Worm (Caenorhabditis elegans) whole organism, young adult: Measurements from ENCODE around the gene dnj-26.

Experiments used
- B0019.2 ChIP-seq: fragments of 200-800 bp; sonication (Bioruptor generic); conservative IDR thresholded peaks from 2 replicates; pipeline ENCODE4 v1.3.6; 2022; ENCODE audit warnings: missing genetic modification reagents, missing genetic modification characterization, missing compliant biosample characterization
- B0261.1 ChIP-seq: sonication (generic microtip); optimal IDR thresholded peaks from 2 replicates; lab custom pipeline; 2016; ENCODE audit warnings: mild to moderate bottlenecking, missing genetic modification characterization, moderate library complexity, missing compliant biosample characterization
- B0336.3 ChIP-seq: fragments of 200-800 bp; sonication (Bioruptor generic); IDR thresholded peaks from 2 replicates; pipeline ENCODE4 v1.3.6; 2022; ENCODE audit warnings: missing genetic modification characterization, missing compliant biosample characterization
- F33H1.4 ChIP-seq: fragments of 200-800 bp; sonication (Bioruptor generic); IDR thresholded peaks from 2 replicates; pipeline ENCODE4 v1.3.6; 2022; ENCODE audit warnings: missing genetic modification reagents, missing genetic modification characterization, missing compliant biosample characterization
- F39B2.1 ChIP-seq: fragments of 200-800 bp; sonication (Bioruptor generic); IDR thresholded peaks from 2 replicates; pipeline ENCODE4 v1.3.6; 2022; ENCODE audit warnings: missing genetic modification reagents, missing genetic modification characterization, missing compliant biosample characterization
- F57A8.1 ChIP-seq: fragments of 200-800 bp; sonication (Bioruptor generic); optimal IDR thresholded peaks from 2 replicates; lab custom pipeline; 2018; ENCODE audit warnings: mild to moderate bottlenecking, missing genetic modification characterization, moderate library complexity, missing compliant biosample characterization
- K11D2.4 ChIP-seq: fragments of 200-800 bp; sonication (Bioruptor generic); IDR thresholded peaks from 2 replicates; pipeline ENCODE4 v1.3.6; 2022; ENCODE audit warnings: missing genetic modification reagents, missing genetic modification characterization, missing compliant biosample characterization
- Y53G8AR.9 ChIP-seq: fragments of 200-800 bp; sonication (Bioruptor generic); conservative IDR thresholded peaks from 2 replicates; pipeline ENCODE4 v1.3.6; 2022; ENCODE audit warnings: missing genetic modification reagents, missing genetic modification characterization, missing compliant biosample characterization
- Y95B8A.8 ChIP-seq: fragments of 200-800 bp; sonication (Bioruptor generic); IDR thresholded peaks from 2 replicates; pipeline ENCODE4 v1.3.6; 2022; ENCODE audit warnings: missing genetic modification reagents, missing genetic modification characterization, missing compliant biosample characterization
- ZK185.1 ChIP-seq: sonication (generic microtip); optimal IDR thresholded peaks from 2 replicates; lab custom pipeline; 2016; ENCODE audit warnings: mild to moderate bottlenecking, missing genetic modification characterization, missing compliant biosample characterization; ENCODE audit not compliant: poor library complexity, severe bottlenecking
- ama-1 ChIP-seq, 3 experiments: fragments of 150-350 bp in 1 of 3; sonication (generic microtip) in 2 of 3; optimal IDR thresholded peaks; 2 replicates each; lab custom pipeline; 2014 to 2018; ENCODE audit warnings: missing biosample characterization in 2 of 3, missing genetic modification characterization in 2 of 3, missing genetic modification reagents in 2 of 3
- athp-1 ChIP-seq: sonication (generic microtip); optimal IDR thresholded peaks from 2 replicates; lab custom pipeline; 2017; ENCODE audit warnings: mild to moderate bottlenecking, missing genetic modification characterization, missing compliant biosample characterization
- attf-3 ChIP-seq: fragments of 200-800 bp; sonication (Bioruptor generic); conservative IDR thresholded peaks from 2 replicates; pipeline ENCODE4 v1.3.6; 2022; ENCODE audit warnings: missing genetic modification reagents, missing genetic modification characterization, missing compliant biosample characterization
- bed-1 ChIP-seq: fragments of 200-800 bp; sonication (Bioruptor generic); IDR thresholded peaks from 2 replicates; pipeline ENCODE4 v1.3.6; 2022; ENCODE audit warnings: missing genetic modification reagents, missing genetic modification characterization, missing compliant biosample characterization
- bed-2 ChIP-seq: fragments of 200-800 bp; sonication (Bioruptor generic); IDR thresholded peaks from 2 replicates; pipeline ENCODE4 v1.3.6; 2022; ENCODE audit warnings: missing genetic modification reagents, missing genetic modification characterization, missing compliant biosample characterization
- ccch-3 ChIP-seq: fragments of 200-800 bp; sonication (Bioruptor generic); optimal IDR thresholded peaks from 2 replicates; lab custom pipeline; 2018; ENCODE audit warnings: mild to moderate bottlenecking, missing genetic modification characterization, missing compliant biosample characterization
- cebp-1 ChIP-seq, 2 experiments: fragments of 200-800 bp in 1 of 2; sonication (Bioruptor generic) in 1 of 2; sonication (generic microtip) in 1 of 2; IDR thresholded peaks in 1 of 2; optimal IDR thresholded peaks in 1 of 2; 2 replicates each; pipeline versions ENCODE4 v1.3.6 to Lab custom; 2017 to 2022; ENCODE audit warnings: missing compliant biosample characterization in 2 of 2, missing genetic modification characterization in 2 of 2, mild to moderate bottlenecking in 1 of 2, missing genetic modification reagents in 1 of 2, moderate library complexity in 1 of 2
- gei-17 ChIP-seq: fragments of 200-800 bp; sonication (Bioruptor generic); optimal IDR thresholded peaks from 2 replicates; lab custom pipeline; 2018; ENCODE audit warnings: mild to moderate bottlenecking, missing genetic modification characterization, missing compliant biosample characterization
- hlh-12 ChIP-seq: sonication (generic microtip); optimal IDR thresholded peaks from 2 replicates; lab custom pipeline; 2016; ENCODE audit warnings: missing genetic modification characterization, missing compliant biosample characterization
- hmg-20 ChIP-seq: fragments of 200-800 bp; sonication (Bioruptor generic); IDR thresholded peaks from 2 replicates; pipeline ENCODE4 v1.3.6; 2022; ENCODE audit warnings: missing genetic modification reagents, missing genetic modification characterization, missing compliant biosample characterization
- hrde-1 ChIP-seq: sonication (generic microtip); optimal IDR thresholded peaks from 2 replicates; lab custom pipeline; 2016; ENCODE audit warnings: missing genetic modification characterization, mild to moderate bottlenecking, missing compliant biosample characterization, moderate library complexity, missing genotype, missing genetic modification reagents, borderline replicate concordance
- hsf-1 ChIP-seq: fragments of 200-800 bp; sonication (Bioruptor generic); IDR thresholded peaks from 2 replicates; pipeline ENCODE4 v1.3.6; 2022; ENCODE audit warnings: missing genetic modification reagents, missing genetic modification characterization, missing compliant biosample characterization
- lag-1 ChIP-seq: fragments of 200-800 bp; sonication (Bioruptor generic); IDR thresholded peaks from 2 replicates; pipeline ENCODE4 v1.3.6; 2022; ENCODE audit warnings: missing genetic modification reagents, missing genetic modification characterization, missing compliant biosample characterization
- lsl-1 ChIP-seq: fragments of 200-800 bp; sonication (Bioruptor generic); optimal IDR thresholded peaks from 2 replicates; lab custom pipeline; 2018; ENCODE audit warnings: mild to moderate bottlenecking, missing genetic modification characterization, moderate library complexity, missing compliant biosample characterization
- mes-4 ChIP-seq: sonication (generic microtip); optimal IDR thresholded peaks from 2 replicates; lab custom pipeline; 2016; ENCODE audit warnings: missing genotype, missing genetic modification characterization, missing compliant biosample characterization
- mxl-1 ChIP-seq: sonication (generic microtip); optimal IDR thresholded peaks from 2 replicates; lab custom pipeline; 2016; ENCODE audit warnings: missing genetic modification characterization, missing compliant biosample characterization
- nfya-2 ChIP-seq: fragments of 200-800 bp; sonication (Bioruptor generic); IDR thresholded peaks from 2 replicates; pipeline ENCODE4 v1.3.6; 2022; ENCODE audit warnings: missing genetic modification reagents, missing genetic modification characterization, missing compliant biosample characterization
- nhr-120 ChIP-seq: fragments of 200-800 bp; sonication (Bioruptor generic); IDR thresholded peaks from 2 replicates; pipeline ENCODE4 v1.3.6; 2022; ENCODE audit warnings: missing genetic modification characterization, missing compliant biosample characterization
- nhr-179 ChIP-seq: sonication (generic microtip); optimal IDR thresholded peaks from 2 replicates; lab custom pipeline; 2016; ENCODE audit warnings: mild to moderate bottlenecking, missing genetic modification characterization, missing compliant biosample characterization
- nhr-90 ChIP-seq: sonication (generic microtip); optimal IDR thresholded peaks from 2 replicates; lab custom pipeline; 2016; ENCODE audit warnings: missing genotype, mild to moderate bottlenecking, missing genetic modification characterization, missing compliant biosample characterization
- pbrm-1 ChIP-seq: fragments of 200-800 bp; sonication (Bioruptor generic); IDR thresholded peaks from 2 replicates; pipeline ENCODE4 v1.3.6; 2022; ENCODE audit warnings: missing genetic modification reagents, missing genetic modification characterization, missing compliant biosample characterization
- pha-4 ChIP-seq: fragments of 150-350 bp; sonication (generic microtip); optimal IDR thresholded peaks from 2 replicates; lab custom pipeline; 2014; ENCODE audit warnings: missing biosample characterization, missing genetic modification reagents, missing genetic modification characterization
- rcor-1 ChIP-seq: fragments of 200-800 bp; sonication (Bioruptor generic); IDR thresholded peaks from 2 replicates; pipeline ENCODE4 v1.3.6; 2022; ENCODE audit warnings: missing genetic modification reagents, missing genetic modification characterization, missing compliant biosample characterization
- repo-1 ChIP-seq: sonication (generic microtip); optimal IDR thresholded peaks from 2 replicates; lab custom pipeline; 2017; ENCODE audit warnings: mild to moderate bottlenecking, missing genetic modification characterization, missing compliant biosample characterization
- rpc-1 ChIP-seq, 2 experiments: fragments of 150-350 bp in 1 of 2; sonication (generic microtip) in 1 of 2; optimal IDR thresholded peaks; 2 replicates each; lab custom pipeline; 2014 to 2018; ENCODE audit warnings: missing biosample characterization in 1 of 2, missing genetic modification characterization in 1 of 2, missing genetic modification reagents in 1 of 2, missing genotype in 1 of 2
- sea-2 ChIP-seq: fragments of 200-800 bp; sonication (Bioruptor generic); IDR thresholded peaks from 2 replicates; pipeline ENCODE4 v1.3.6; 2022; ENCODE audit warnings: missing genetic modification characterization, missing compliant biosample characterization
- snpc-1.1 ChIP-seq: sonication (generic microtip); optimal IDR thresholded peaks from 2 replicates; lab custom pipeline; 2017; ENCODE audit warnings: missing genetic modification characterization, mild to moderate bottlenecking, missing compliant biosample characterization, antibody characterized with exemption, moderate library complexity, missing genotype, missing genetic modification reagents; ENCODE audit not compliant: insufficient read depth
- snpc-4 ChIP-seq, 5 experiments: fragments of 150-350 bp in 1 of 5; sonication (generic microtip) in 4 of 5; optimal IDR thresholded peaks; 2 replicates each; lab custom pipeline; 2014 to 2018; ENCODE audit warnings: missing genetic modification characterization in 5 of 5, missing biosample characterization in 3 of 5, antibody characterized with exemption in 2 of 5, mild to moderate bottlenecking in 2 of 5, missing compliant biosample characterization in 2 of 5, missing genotype in 2 of 5, moderate library complexity in 2 of 5, missing genetic modification reagents in 1 of 5
- sptf-2 ChIP-seq: fragments of 200-800 bp; sonication (Bioruptor generic); optimal IDR thresholded peaks from 2 replicates; lab custom pipeline; 2018; ENCODE audit warnings: mild to moderate bottlenecking, missing genetic modification characterization, missing compliant biosample characterization
- tbx-9 ChIP-seq: sonication (generic microtip); optimal IDR thresholded peaks from 2 replicates; lab custom pipeline; 2016; ENCODE audit warnings: borderline replicate concordance, missing genetic modification characterization, inconsistent platforms, missing compliant biosample characterization
- tlf-1 ChIP-seq: fragments of 200-800 bp; sonication (Bioruptor generic); optimal IDR thresholded peaks from 2 replicates; lab custom pipeline; 2018; ENCODE audit warnings: mild to moderate bottlenecking, missing genetic modification characterization, missing compliant biosample characterization
- xnd-1 ChIP-seq: sonication (generic microtip); optimal IDR thresholded peaks from 2 replicates; lab custom pipeline; 2016; ENCODE audit warnings: missing genotype, missing genetic modification reagents, missing genetic modification characterization, missing compliant biosample characterization
- zim-3 ChIP-seq: sonication (generic microtip); optimal IDR thresholded peaks from 2 replicates; lab custom pipeline; 2017; ENCODE audit warnings: mild to moderate bottlenecking, missing genetic modification characterization, moderate library complexity, missing compliant biosample characterization
- ztf-18 ChIP-seq: sonication (generic microtip); optimal IDR thresholded peaks from 2 replicates; lab custom pipeline; 2016; ENCODE audit warnings: missing genotype, mild to moderate bottlenecking, missing genetic modification characterization, missing compliant biosample characterization
- ztf-22 ChIP-seq: fragments of 200-800 bp; sonication (Bioruptor generic); optimal IDR thresholded peaks from 2 replicates; lab custom pipeline; 2018; ENCODE audit warnings: mild to moderate bottlenecking, missing genetic modification characterization, moderate library complexity, missing compliant biosample characterization
- ztf-25 ChIP-seq: fragments of 200-800 bp; sonication (Bioruptor generic); IDR thresholded peaks from 2 replicates; pipeline ENCODE4 v1.3.6; 2022; ENCODE audit warnings: missing genetic modification reagents, missing genetic modification characterization, missing compliant biosample characterization
- ztf-28 ChIP-seq: fragments of 200-800 bp; sonication (Bioruptor generic); IDR thresholded peaks from 2 replicates; pipeline ENCODE4 v1.3.6; 2022; ENCODE audit warnings: missing genetic modification reagents, missing genetic modification characterization, missing compliant biosample characterization

The dnj-26 gene

DNA sequence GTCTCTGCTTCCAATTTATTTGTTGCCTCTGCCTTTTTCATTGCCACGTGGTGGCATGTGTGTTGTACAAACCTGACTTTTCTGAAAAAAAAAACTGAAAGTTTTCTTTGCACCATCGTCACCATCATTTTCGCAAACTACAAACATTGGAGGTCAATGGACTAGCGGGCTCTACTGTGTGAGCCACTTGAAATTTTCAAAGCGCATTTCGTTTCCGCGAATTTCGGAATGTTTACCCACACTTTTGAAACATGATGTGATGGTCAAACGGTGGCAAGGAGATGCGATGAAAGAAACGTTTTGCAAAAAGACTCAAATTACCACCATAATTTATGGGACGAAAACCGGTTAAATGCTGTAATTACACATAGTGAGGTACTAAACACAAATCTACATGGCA, 44.6 kb downstream of the dnj-26 start (continued):
- peak; percentile 7 for TF ChIP-seq xnd-1 (tag; lab: Kevin White, UChicago)
- no peak for TF ChIP-seq repo-1 (tag; lab: Kevin White, UChicago)
- TF ChIP-seq nhr-179 (tag; lab: Kevin White, UChicago) = no peak
- no peak for TF ChIP-seq tlf-1 (GFP tag; lab: Kevin White, UChicago)
- peak; percentile 60; the same call in 1 of the 2 replicates for TF ChIP-seq Y53G8AR.9 (GFP tag; lab: Robert Waterston, UW)
- TF ChIP-seq ccch-3 = no peak
- no peak for TF ChIP-seq rcor-1 (GFP tag; lab: Robert Waterston, UW)
- no peak for TF ChIP-seq pbrm-1 (GFP tag; lab: Robert Waterston, UW)
- TF ChIP-seq bed-2 (GFP tag; lab: Robert Waterston, UW) = no peak
- TF ChIP-seq mxl-1 (tag; lab: Kevin White, UChicago) = peak; percentile 43
- TF ChIP-seq ZK185.1 (tag; lab: Kevin White, UChicago) = no peak
- TF ChIP-seq cebp-1 (GFP tag; IDR thresholded peaks at IDR 0.05; lab: Robert Waterston, UW) = no peak
- TF ChIP-seq cebp-1 (tag; optimal IDR thresholded peaks at IDR 0.05; lab: Kevin White, UChicago) = peak; percentile 27
- TF ChIP-seq Y95B8A.8 (GFP tag; lab: Robert Waterston, UW) = no peak
- no peak for TF ChIP-seq ztf-28 (GFP tag; lab: Robert Waterston, UW)
- peak; percentile 13; the same call in 1 of the 2 replicates for TF ChIP-seq hsf-1
- no peak for TF ChIP-seq F57A8.1 (GFP tag; lab: Kevin White, UChicago)
- TF ChIP-seq F33H1.4 (GFP tag; lab: Robert Waterston, UW) = 0 out of 2 replicates have a peak, but pooled peaks have one; percentile 12
- TF ChIP-seq B0019.2 (GFP tag; lab: Robert Waterston, UW) = no peak
- no peak for TF ChIP-seq lsl-1 (GFP tag; lab: Kevin White, UChicago)
- no peak for TF ChIP-seq nfya-2
- TF ChIP-seq attf-3 (GFP tag; lab: Robert Waterston, UW) = 0 out of 2 replicates have a peak, but pooled peaks have one; percentile 48
- no peak for TF ChIP-seq rpc-1 (optimal IDR thresholded peaks at IDR 0.05; lab: Kevin White, UChicago)
- TF ChIP-seq rpc-1 (tag; optimal IDR thresholded peaks at IDR 0.05; lab: Kevin White, UChicago) = no peak
- no peak for TF ChIP-seq sptf-2 (GFP tag; lab: Kevin White, UChicago)
- no peak for TF ChIP-seq snpc-4 (GFP tag; optimal IDR thresholded peaks at IDR 0.05; lab: Kevin White, UChicago)
- TF ChIP-seq snpc-4 (tag; optimal IDR thresholded peaks at IDR 0.05; lab: Kevin White, UChicago) = peak in 1 of 4 experiments; percentile 6
- TF ChIP-seq ztf-25 (GFP tag; lab: Robert Waterston, UW) = no peak
- TF ChIP-seq ztf-22 (GFP tag; lab: Kevin White, UChicago) = no peak
- TF ChIP-seq nhr-120 (GFP tag; lab: Robert Waterston, UW) = no peak
- TF ChIP-seq bed-1 (GFP tag; lab: Robert Waterston, UW) = no peak
- TF ChIP-seq pha-4 = peak; percentile 16
- no peak for TF ChIP-seq B0261.1 (tag; lab: Kevin White, UChicago)
- no peak for TF ChIP-seq hrde-1 (tag; lab: Kevin White, UChicago)
- no peak for TF ChIP-seq K11D2.4 (GFP tag; lab: Robert Waterston, UW)
- TF ChIP-seq gei-17 = no peak
- no peak for TF ChIP-seq sea-2 (GFP tag; lab: Robert Waterston, UW)
- TF ChIP-seq mes-4 (tag; lab: Kevin White, UChicago) = no peak
- no peak for TF ChIP-seq lag-1 (GFP tag; lab: Robert Waterston, UW)
- TF ChIP-seq snpc-1.1 (tag; lab: Kevin White, UChicago) = no peak
- peak; percentile 63; the same call in 1 of the 2 replicates for TF ChIP-seq B0336.3 (GFP tag; lab: Robert Waterston, UW)
- no peak for TF ChIP-seq ama-1 (optimal IDR thresholded peaks at IDR 0.05; lab: Kevin White, UChicago)
- peak; percentile 4 to 43 for TF ChIP-seq ama-1 (GFP tag; optimal IDR thresholded peaks at IDR 0.05; lab: Kevin White, UChicago)
- no peak for TF ChIP-seq F39B2.1
- TF ChIP-seq hmg-20 (GFP tag; lab: Robert Waterston, UW) = no peak
- no peak for TF ChIP-seq ztf-18 (tag; lab: Kevin White, UChicago)
- TF ChIP-seq zim-3 (tag; lab: Kevin White, UChicago) = no peak
- no peak for TF ChIP-seq hlh-12 (tag; lab: Kevin White, UChicago)
- TF ChIP-seq athp-1 (tag; lab: Kevin White, UChicago) = no peak
- no peak for TF ChIP-seq tbx-9 (tag; lab: Kevin White, UChicago)
- no peak for TF ChIP-seq nhr-90 (tag; lab: Kevin White, UChicago)
